Worm (Caenorhabditis elegans): ENCODE measurements around the gene jnk-1.

DNA sequence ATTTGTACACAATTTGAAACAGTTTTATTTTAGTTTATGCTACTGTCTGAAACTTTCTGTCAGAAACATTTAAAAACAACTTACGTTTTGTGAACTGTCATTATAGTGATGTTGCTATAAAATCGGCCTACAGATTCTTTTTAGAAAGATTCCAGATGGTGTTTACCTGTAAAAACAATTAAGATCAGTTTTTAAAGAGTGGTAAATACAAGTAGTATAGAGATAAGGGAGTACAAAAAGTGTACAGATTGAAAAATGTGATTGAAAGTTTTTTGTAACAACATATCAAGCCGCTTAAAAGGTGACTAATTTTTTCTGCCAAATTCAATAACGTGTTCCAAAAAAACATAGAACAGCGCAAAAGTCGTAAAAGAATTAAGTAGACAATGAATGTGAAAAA is 19.9 kb upstream of the jnk-1 start, which contains the start of gene npr-12:
- no peak for TF ChIP-seq zag-1 (tag; optimal IDR thresholded peaks at IDR 0.05)
- TF ChIP-seq skn-1 (tag; optimal IDR thresholded peaks at IDR 0.05) = no peak
